Worm (Caenorhabditis elegans) whole organism, young adult: ENCODE measurements around the gene yif-1.

ENCODE experiments used
- F22D6.2 ChIP-seq: sonication (generic microtip); optimal IDR thresholded peaks from 2 replicates; lab custom pipeline; 2016; ENCODE audit warnings: mild to moderate bottlenecking, missing genetic modification characterization, missing compliant biosample characterization
- dpff-1 ChIP-seq: sonication (generic microtip); optimal IDR thresholded peaks from 2 replicates; lab custom pipeline; 2017; ENCODE audit warnings: mild to moderate bottlenecking, missing genetic modification characterization, missing compliant biosample characterization
- him-1 ChIP-seq: sonication (generic microtip); optimal IDR thresholded peaks from 2 replicates; lab custom pipeline; 2016; ENCODE audit warnings: missing genotype, missing genetic modification reagents, missing genetic modification characterization, missing compliant biosample characterization
- let-526 ChIP-seq: fragments of 200-800 bp; sonication (Bioruptor generic); IDR thresholded peaks from 2 replicates; pipeline ENCODE4 v1.3.6; 2022; ENCODE audit warnings: missing genetic modification reagents, missing genetic modification characterization, missing compliant biosample characterization
- mes-4 ChIP-seq: sonication (generic microtip); optimal IDR thresholded peaks from 2 replicates; lab custom pipeline; 2016; ENCODE audit warnings: missing genotype, missing genetic modification characterization, missing compliant biosample characterization

DNA sequence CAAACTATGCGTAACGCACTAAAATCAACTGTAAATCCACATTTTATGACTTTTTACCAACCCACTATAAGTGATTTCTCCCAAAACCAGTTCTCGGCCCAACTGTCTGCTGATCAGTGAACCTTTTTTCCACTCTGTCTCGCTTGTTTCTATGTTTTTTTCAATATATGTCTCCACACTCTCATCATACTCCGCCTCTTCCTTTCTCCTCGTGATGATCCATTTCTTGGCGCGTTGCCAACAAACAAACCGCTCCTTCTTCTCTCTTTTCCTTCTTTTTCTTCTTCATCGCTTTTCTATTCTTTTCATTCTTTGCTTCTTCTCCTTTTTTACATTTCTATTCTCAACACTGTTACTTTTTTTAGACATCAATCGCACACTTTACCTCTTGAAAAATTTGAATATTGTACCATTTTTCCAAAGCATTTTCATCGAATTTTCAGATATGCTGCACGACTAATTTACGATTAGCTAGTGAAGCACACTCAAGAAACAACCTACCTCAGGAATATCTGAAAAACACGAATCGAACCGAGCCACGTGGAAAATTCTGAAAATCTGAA is 11.4 kb downstream of the yif-1 start, which contains the start of gene T06E8.8:
- no peak for TF ChIP-seq mes-4
- TF ChIP-seq dpff-1: no peak
- TF ChIP-seq let-526: no peak
- TF ChIP-seq him-1 (tag; lab: Kevin White, UChicago): no peak
- TF ChIP-seq F22D6.2 (tag; lab: Kevin White, UChicago): no peak
